Worm (Caenorhabditis elegans) whole organism, L2 larva: ENCODE data around the gene F59A1.11.

ENCODE experiments used
- C34F6.9 ChIP-seq: fragments of 150-350 bp; optimal IDR thresholded peaks from 2 replicates; lab custom pipeline; 2014; ENCODE audit warnings: missing biosample characterization, missing genetic modification characterization
- F13H6.1 ChIP-seq: sonication (generic microtip); optimal IDR thresholded peaks from 2 replicates; lab custom pipeline; 2016; ENCODE audit warnings: missing genetic modification characterization, missing compliant biosample characterization
- R02D3.7 ChIP-seq: fragments of 150-350 bp; optimal IDR thresholded peaks from 2 replicates; lab custom pipeline; 2014; ENCODE audit warnings: missing biosample characterization, missing genetic modification characterization
- Y55F3AM.14 ChIP-seq: fragments of 200-800 bp; sonication (Bioruptor generic); optimal IDR thresholded peaks from 2 replicates; lab custom pipeline; 2018; ENCODE audit warnings: mild to moderate bottlenecking, missing genetic modification characterization, missing compliant biosample characterization
- ZK546.5 ChIP-seq: sonication (generic microtip); optimal IDR thresholded peaks from 2 replicates; lab custom pipeline; 2017; ENCODE audit warnings: missing biosample characterization, missing genetic modification characterization
- alr-1 ChIP-seq: fragments of 150-350 bp; optimal IDR thresholded peaks from 2 replicates; lab custom pipeline; 2014; ENCODE audit warnings: missing biosample characterization, missing genetic modification characterization
- aly-2 ChIP-seq: fragments of 150-350 bp; optimal IDR thresholded peaks from 2 replicates; lab custom pipeline; 2014; ENCODE audit warnings: missing biosample characterization, missing genetic modification characterization
- ama-1 ChIP-seq: fragments of 150-350 bp; optimal IDR thresholded peaks from 2 replicates; lab custom pipeline; 2018; ENCODE audit warnings: inconsistent platforms
- blmp-1 ChIP-seq: sonication (generic microtip); optimal IDR thresholded peaks from 2 replicates; lab custom pipeline; 2017; ENCODE audit warnings: missing genetic modification characterization, mild to moderate bottlenecking, missing compliant biosample characterization, antibody characterized with exemption, moderate library complexity; ENCODE audit not compliant: insufficient read depth
- ceh-82 ChIP-seq: fragments of 150-350 bp; optimal IDR thresholded peaks from 2 replicates; lab custom pipeline; 2014; ENCODE audit warnings: missing biosample characterization, missing genetic modification characterization
- crh-2 ChIP-seq: sonication (generic microtip); optimal IDR thresholded peaks from 2 replicates; lab custom pipeline; 2017; ENCODE audit warnings: missing biosample characterization, missing genetic modification characterization
- egl-27 ChIP-seq: sonication (generic microtip); optimal IDR thresholded peaks from 3 replicates; lab custom pipeline; 2017; ENCODE audit warnings: missing biosample characterization, missing genetic modification reagents, missing genetic modification characterization
- elt-1 ChIP-seq: fragments of 150-350 bp; optimal IDR thresholded peaks from 2 replicates; lab custom pipeline; 2014; ENCODE audit warnings: missing biosample characterization, missing genetic modification characterization
- fos-1 ChIP-seq: fragments of 150-350 bp; optimal IDR thresholded peaks from 2 replicates; lab custom pipeline; 2014; ENCODE audit warnings: missing biosample characterization, missing genetic modification characterization
- gmeb-1 ChIP-seq: fragments of 150-350 bp; optimal IDR thresholded peaks from 2 replicates; lab custom pipeline; 2014; ENCODE audit warnings: missing biosample characterization, missing genetic modification characterization
- lin-11 ChIP-seq: fragments of 150-350 bp; sonication (generic microtip); optimal IDR thresholded peaks from 2 replicates; lab custom pipeline; 2014; ENCODE audit warnings: missing biosample characterization, missing genetic modification characterization, inconsistent platforms, mixed read lengths
- lin-13 ChIP-seq: fragments of 150-350 bp; optimal IDR thresholded peaks from 2 replicates; lab custom pipeline; 2014; ENCODE audit warnings: missing biosample characterization, missing genetic modification reagents, missing genetic modification characterization
- lin-39 ChIP-seq: fragments of 150-350 bp; optimal IDR thresholded peaks from 2 replicates; lab custom pipeline; 2014; ENCODE audit warnings: missing biosample characterization, missing genetic modification reagents, missing genetic modification characterization
- mab-5 ChIP-seq: fragments of 150-350 bp; optimal IDR thresholded peaks from 2 replicates; lab custom pipeline; 2014; ENCODE audit warnings: missing biosample characterization, missing genetic modification characterization
- mdl-1 ChIP-seq, 2 experiments: fragments of 150-350 bp in 1 of 2; sonication (generic microtip) in 1 of 2; optimal IDR thresholded peaks; 2 replicates each; lab custom pipeline; 2017; ENCODE audit warnings: missing biosample characterization in 2 of 2, missing genetic modification characterization in 2 of 2
- nhr-11 ChIP-seq: fragments of 150-350 bp; optimal IDR thresholded peaks from 2 replicates; lab custom pipeline; 2014; ENCODE audit warnings: missing biosample characterization, missing genetic modification characterization
- nhr-12 ChIP-seq: fragments of 150-350 bp; optimal IDR thresholded peaks from 2 replicates; lab custom pipeline; 2014; ENCODE audit warnings: missing biosample characterization, missing genetic modification characterization
- nhr-21 ChIP-seq: fragments of 150-350 bp; optimal IDR thresholded peaks from 2 replicates; lab custom pipeline; 2014; ENCODE audit warnings: missing biosample characterization, missing genetic modification characterization
- nhr-23 ChIP-seq: fragments of 150-350 bp; optimal IDR thresholded peaks from 2 replicates; lab custom pipeline; 2014; ENCODE audit warnings: missing biosample characterization, missing genetic modification reagents, missing genetic modification characterization
- nhr-237 ChIP-seq: fragments of 150-350 bp; optimal IDR thresholded peaks from 2 replicates; lab custom pipeline; 2014; ENCODE audit warnings: missing biosample characterization, missing genetic modification characterization
- nhr-25 ChIP-seq: fragments of 150-350 bp; sonication (generic microtip); optimal IDR thresholded peaks from 3 replicates; lab custom pipeline; 2014; ENCODE audit warnings: missing biosample characterization, missing genetic modification characterization
- nhr-6 ChIP-seq: fragments of 150-350 bp; optimal IDR thresholded peaks from 2 replicates; lab custom pipeline; 2014; ENCODE audit warnings: missing biosample characterization, missing genetic modification characterization
- peb-1 ChIP-seq: fragments of 150-350 bp; optimal IDR thresholded peaks from 2 replicates; lab custom pipeline; 2014; ENCODE audit warnings: missing biosample characterization, missing genetic modification characterization
- snpc-4 ChIP-seq: fragments of 150-350 bp; optimal IDR thresholded peaks from 2 replicates; lab custom pipeline; 2014; ENCODE audit warnings: missing biosample characterization, missing genetic modification characterization
- unc-55 ChIP-seq: fragments of 150-350 bp; sonication (generic microtip); optimal IDR thresholded peaks from 3 replicates; lab custom pipeline; 2014; ENCODE audit warnings: missing biosample characterization, missing genetic modification reagents, missing genetic modification characterization
- unc-62 ChIP-seq: fragments of 150-350 bp; optimal IDR thresholded peaks from 2 replicates; lab custom pipeline; 2014; ENCODE audit warnings: missing biosample characterization, missing genetic modification reagents, missing genetic modification characterization
- ztf-1 ChIP-seq: fragments of 200-800 bp; sonication (Bioruptor generic); conservative IDR thresholded peaks from 2 replicates; pipeline ENCODE4 v1.3.6; 2022; ENCODE audit warnings: missing genetic modification characterization, missing compliant biosample characterization
- ztf-11 ChIP-seq: sonication (generic microtip); optimal IDR thresholded peaks from 2 replicates; lab custom pipeline; 2017; ENCODE audit warnings: missing biosample characterization, missing genetic modification characterization

The F59A1.11 gene

DNA sequence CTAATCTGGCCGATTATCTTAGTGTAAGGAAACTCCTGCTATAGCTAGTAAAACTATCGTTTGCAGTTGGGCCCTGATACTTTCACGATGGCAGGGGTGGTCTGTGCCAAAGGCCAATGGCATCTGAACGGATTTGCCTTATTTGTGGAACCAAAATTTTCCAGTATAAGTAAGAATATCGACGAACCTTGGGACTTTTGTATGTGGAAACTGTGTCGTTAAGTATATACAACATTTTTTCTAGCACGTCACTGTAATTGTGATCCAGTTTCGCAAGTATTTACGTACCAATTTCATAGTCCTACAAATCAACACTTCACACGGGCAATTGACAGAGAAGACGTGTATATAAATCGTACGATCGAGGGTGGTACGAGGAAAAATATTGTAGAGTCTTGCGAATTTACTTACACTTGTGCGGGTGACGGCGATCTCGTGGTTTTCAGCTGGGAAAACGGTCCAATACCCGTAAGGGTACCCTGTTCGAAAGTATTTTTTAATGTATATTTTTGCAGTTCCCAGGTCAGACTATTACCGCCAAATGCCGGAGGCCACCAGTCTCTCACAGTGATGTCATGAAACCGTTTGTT lies 40.5 kb upstream of the F59A1.11 start:
- TF ChIP-seq nhr-21 (tag; lab: Kevin White, UChicago), result no peak

DNA sequence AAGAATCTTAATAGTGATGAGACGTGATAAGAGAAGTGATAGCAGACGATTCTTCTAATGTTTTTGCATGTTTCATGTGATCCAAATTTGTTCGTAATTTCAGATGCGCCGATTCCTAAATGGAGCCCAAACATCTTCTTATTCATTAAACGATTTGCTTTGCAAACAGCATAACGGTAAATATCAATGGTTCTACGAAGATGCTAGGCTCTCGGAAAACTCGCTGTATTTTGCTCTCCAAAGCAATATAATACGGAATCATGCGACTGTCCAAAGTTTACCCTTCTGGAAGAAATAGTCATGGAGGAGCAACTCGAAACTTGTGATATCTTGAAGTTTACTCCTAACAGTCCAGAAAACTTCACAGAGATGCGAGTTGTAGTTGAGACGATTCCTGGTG lies 40.0 kb upstream of the F59A1.11 start, which contains the start of gene W06D12.6:
Gene W06D12.6 (plus strand): TSS at position 301 of the 400 bp plus-strand sequence.
- TF ChIP-seq snpc-4 (tag; lab: Kevin White, UChicago) (no peak), lin-11 (tag; lab: Kevin White, UChicago) (no peak), fos-1 (tag; lab: Kevin White, UChicago) (no peak), peb-1 (no peak), crh-2 (tag; lab: Kevin White, UChicago) (no peak), C34F6.9 (tag; lab: Kevin White, UChicago) (no peak), aly-2 (tag; lab: Kevin White, UChicago) (no peak), ZK546.5 (no peak), mab-5 (tag; lab: Kevin White, UChicago) (no peak), ztf-1 (no peak), nhr-23 (tag; lab: Kevin White, UChicago) (no peak), gmeb-1 (tag; lab: Kevin White, UChicago) (no peak), blmp-1 (no peak), nhr-11 (tag; lab: Kevin White, UChicago) (no peak), lin-13 (GFP tag; lab: Kevin White, UChicago) (no peak), mdl-1 (tag; optimal IDR thresholded peaks at IDR 0.05; lab: Kevin White, UChicago) (no peak), nhr-6 (tag; lab: Kevin White, UChicago) (no peak), nhr-12 (tag; lab: Kevin White, UChicago) (no peak), ceh-82 (no peak), nhr-25 (tag; lab: Kevin White, UChicago) (no peak)

DNA sequence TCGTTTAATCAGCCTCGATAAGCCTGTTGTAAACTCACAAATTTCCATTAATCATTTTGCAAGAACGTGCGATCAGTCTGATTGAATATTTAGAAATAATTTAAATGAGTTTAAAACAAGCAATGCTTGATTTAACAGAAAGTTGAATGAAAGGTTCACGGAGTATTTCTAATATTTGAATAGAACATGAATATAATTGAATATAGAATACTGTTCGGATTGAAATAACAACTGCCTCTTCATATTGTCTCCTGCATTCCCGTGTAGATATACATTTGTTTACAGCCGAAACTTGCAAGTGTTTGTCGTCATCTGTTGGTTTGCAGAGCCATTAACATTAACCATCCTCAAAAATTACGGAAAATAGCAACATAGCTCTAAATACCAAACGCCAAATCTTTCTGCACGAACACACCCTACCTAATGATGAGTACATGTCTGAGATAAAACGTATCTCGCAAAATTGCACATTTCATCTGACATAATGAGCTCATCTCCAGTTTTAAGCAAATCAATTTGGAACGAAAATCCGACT lies 35.0 kb upstream of the F59A1.11 start, which contains the start of the genes Y26G10.5 and srh-32:
Gene Y26G10.5 (minus strand): TSS at position 101 of the 535 bp plus-strand sequence.
Gene srh-32 (plus strand): TSS at position 485 of the 535 bp plus-strand sequence.
- TF ChIP-seq fos-1 (tag; lab: Kevin White, UChicago) (no peak), nhr-237 (tag; lab: Kevin White, UChicago) (no peak), gmeb-1 (tag; lab: Kevin White, UChicago) (no peak)

DNA sequence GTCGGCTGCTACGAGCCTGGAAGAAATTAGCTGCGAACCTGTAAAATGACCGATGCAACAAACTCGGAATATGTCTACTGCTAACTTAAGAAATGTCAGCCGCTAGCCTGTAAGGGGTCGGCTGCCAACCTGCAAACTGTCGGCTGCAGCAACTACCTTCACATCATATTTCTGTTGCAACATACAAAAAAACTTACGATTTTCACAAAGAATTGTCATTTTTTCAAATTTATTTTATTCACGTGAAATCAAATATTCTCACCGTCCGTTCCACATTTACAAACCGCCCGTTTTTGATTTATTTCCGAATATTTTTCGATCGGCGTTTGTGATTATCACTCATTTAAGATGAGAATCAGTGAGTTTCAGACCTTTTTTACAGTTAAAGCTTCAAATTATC lies 33.9 kb upstream of the F59A1.11 start, which contains the start of gene Y26G10.6:
Gene Y26G10.6 (plus strand): TSS at position 301 of the 400 bp plus-strand sequence.
- TF ChIP-seq Y55F3AM.14 (GFP tag; lab: Kevin White, UChicago) (no peak), F13H6.1 (tag; lab: Kevin White, UChicago) (no peak), gmeb-1 (tag; lab: Kevin White, UChicago) (no peak), elt-1 (tag; lab: Kevin White, UChicago) (no peak)

DNA sequence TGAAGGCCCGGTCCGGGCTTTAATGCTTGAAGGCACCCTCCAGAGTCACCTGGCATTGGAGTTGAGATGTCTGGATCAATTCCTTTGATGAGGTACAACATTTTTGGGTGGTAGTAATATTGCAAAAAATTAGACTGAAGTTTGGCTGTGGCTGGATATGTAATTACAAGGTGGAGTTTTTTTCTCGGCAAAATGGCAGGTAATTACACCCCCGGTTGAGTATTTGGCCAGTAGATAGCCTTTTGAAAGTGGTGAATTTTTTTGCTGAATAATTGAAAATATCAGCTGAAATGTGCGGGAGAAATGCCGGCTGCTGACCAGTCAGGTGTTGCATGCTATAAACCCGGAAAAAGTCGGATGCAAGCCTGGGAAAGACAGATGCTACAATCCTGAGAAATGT lies 33.3 kb upstream of the F59A1.11 start, which contains the start of gene Y26G10.4:
Gene Y26G10.4 (minus strand): TSS at position 101 of the 400 bp plus-strand sequence.
- TF ChIP-seq alr-1 (no peak), F13H6.1 (tag; lab: Kevin White, UChicago) (no peak), crh-2 (tag; lab: Kevin White, UChicago) (no peak)
- TF ChIP-seq, all 48 proteins: peak for 0

DNA sequence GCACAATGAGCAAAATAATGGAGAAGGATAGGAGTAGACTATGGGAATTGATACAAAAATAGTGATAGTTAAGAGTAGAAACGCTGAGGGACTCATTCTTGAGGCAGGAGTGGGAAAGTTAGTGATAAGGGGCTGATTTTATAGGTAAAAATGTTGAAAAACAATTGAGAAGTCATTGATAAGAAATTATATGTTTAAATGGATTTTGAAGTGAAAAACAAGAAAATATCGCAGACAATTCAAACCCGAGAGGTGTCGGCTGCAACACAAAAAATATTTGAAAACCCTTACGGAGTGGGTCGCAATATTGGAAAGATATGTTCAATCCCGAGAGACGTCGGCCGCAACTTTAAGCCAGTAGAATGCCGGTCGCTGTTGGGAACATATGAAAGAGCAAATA lies 30.9 kb upstream of the F59A1.11 start, which contains the start of gene spp-29:
Gene spp-29 (minus strand): TSS at position 101 of the 400 bp plus-strand sequence.
- TF ChIP-seq unc-62, result no peak
- no peak for TF ChIP-seq Y55F3AM.14 (GFP tag; lab: Kevin White, UChicago)
- no peak for TF ChIP-seq crh-2 (tag; lab: Kevin White, UChicago)
- TF ChIP-seq ztf-11, result no peak
- no peak for TF ChIP-seq unc-55 (GFP tag; lab: Kevin White, UChicago)
- no peak for TF ChIP-seq lin-11 (tag; lab: Kevin White, UChicago)
- no peak for TF ChIP-seq lin-39 (tag; lab: Kevin White, UChicago)
- TF ChIP-seq mab-5 (tag; lab: Kevin White, UChicago), result no peak
- TF ChIP-seq egl-27 (tag; lab: Kevin White, UChicago), result no peak
- no peak for TF ChIP-seq lin-13 (GFP tag; lab: Kevin White, UChicago)
- TF ChIP-seq R02D3.7 (tag; lab: Kevin White, UChicago), result no peak
- no peak for TF ChIP-seq nhr-237 (tag; lab: Kevin White, UChicago)
- no peak for TF ChIP-seq blmp-1
- TF ChIP-seq F13H6.1 (tag; lab: Kevin White, UChicago), result no peak
- TF ChIP-seq ama-1 (lab: Kevin White, UChicago), result no peak
